Worm (Caenorhabditis elegans) whole organism, young adult: ENCODE data around the gene R144.11.

ENCODE experiments used
- ama-1 ChIP-seq, 3 experiments: fragments of 150-350 bp in 1 of 3; sonication (generic microtip) in 2 of 3; optimal IDR thresholded peaks; 2 replicates each; lab custom pipeline; 2014 to 2018; ENCODE audit warnings: missing biosample characterization in 2 of 3, missing genetic modification characterization in 2 of 3, missing genetic modification reagents in 2 of 3
- attf-6 ChIP-seq: fragments of 200-800 bp; sonication (Bioruptor generic); IDR thresholded peaks from 2 replicates; pipeline ENCODE4 v1.3.6; 2022; ENCODE audit warnings: missing genetic modification reagents, missing genetic modification characterization, missing compliant biosample characterization
- cebp-1 ChIP-seq, 2 experiments: fragments of 200-800 bp in 1 of 2; sonication (Bioruptor generic) in 1 of 2; sonication (generic microtip) in 1 of 2; IDR thresholded peaks in 1 of 2; optimal IDR thresholded peaks in 1 of 2; 2 replicates each; pipeline versions ENCODE4 v1.3.6 to Lab custom; 2017 to 2022; ENCODE audit warnings: missing compliant biosample characterization in 2 of 2, missing genetic modification characterization in 2 of 2, mild to moderate bottlenecking in 1 of 2, missing genetic modification reagents in 1 of 2, moderate library complexity in 1 of 2
- hsf-1 ChIP-seq: fragments of 200-800 bp; sonication (Bioruptor generic); IDR thresholded peaks from 2 replicates; pipeline ENCODE4 v1.3.6; 2022; ENCODE audit warnings: missing genetic modification reagents, missing genetic modification characterization, missing compliant biosample characterization
- lsy-27 ChIP-seq: sonication (generic microtip); optimal IDR thresholded peaks from 2 replicates; lab custom pipeline; 2017; ENCODE audit warnings: missing genetic modification characterization, mild to moderate bottlenecking, missing compliant biosample characterization, antibody characterized with exemption, missing genotype, borderline replicate concordance; ENCODE audit not compliant: insufficient read depth
- nfya-2 ChIP-seq: fragments of 200-800 bp; sonication (Bioruptor generic); IDR thresholded peaks from 2 replicates; pipeline ENCODE4 v1.3.6; 2022; ENCODE audit warnings: missing genetic modification reagents, missing genetic modification characterization, missing compliant biosample characterization
- sdz-38 ChIP-seq: sonication (generic microtip); optimal IDR thresholded peaks from 2 replicates; lab custom pipeline; 2016; ENCODE audit warnings: missing genotype, missing genetic modification characterization, missing compliant biosample characterization
- sea-2 ChIP-seq: fragments of 200-800 bp; sonication (Bioruptor generic); IDR thresholded peaks from 2 replicates; pipeline ENCODE4 v1.3.6; 2022; ENCODE audit warnings: missing genetic modification characterization, missing compliant biosample characterization
- unc-62 ChIP-seq: fragments of 150-350 bp; optimal IDR thresholded peaks from 2 replicates; lab custom pipeline; 2014; ENCODE audit warnings: missing biosample characterization, missing genetic modification reagents, missing genetic modification characterization
- ztf-28 ChIP-seq: fragments of 200-800 bp; sonication (Bioruptor generic); IDR thresholded peaks from 2 replicates; pipeline ENCODE4 v1.3.6; 2022; ENCODE audit warnings: missing genetic modification reagents, missing genetic modification characterization, missing compliant biosample characterization
- ztf-3 ChIP-seq: fragments of 200-800 bp; sonication (Bioruptor generic); optimal IDR thresholded peaks from 2 replicates; lab custom pipeline; 2018; ENCODE audit warnings: mild to moderate bottlenecking, missing genetic modification characterization, missing compliant biosample characterization

- no peak for TF ChIP-seq unc-62
- TF ChIP-seq ama-1 (optimal IDR thresholded peaks at IDR 0.05; lab: Kevin White, UChicago), result no peak
- TF ChIP-seq ama-1 (GFP tag; optimal IDR thresholded peaks at IDR 0.05; lab: Kevin White, UChicago), result no peak
- no peak for TF ChIP-seq ztf-3 (GFP tag; lab: Kevin White, UChicago)
- TF ChIP-seq sdz-38 (tag; lab: Kevin White, UChicago), result no peak
- no peak for TF ChIP-seq lsy-27 (tag; lab: Kevin White, UChicago)
- TF ChIP-seq sea-2 (GFP tag; lab: Robert Waterston, UW), result no peak
- no peak for TF ChIP-seq nfya-2 (GFP tag; lab: Robert Waterston, UW)
- no peak for TF ChIP-seq hsf-1 (GFP tag; lab: Robert Waterston, UW)
- no peak for TF ChIP-seq ztf-28 (GFP tag; lab: Robert Waterston, UW)
- TF ChIP-seq attf-6 (GFP tag; lab: Robert Waterston, UW), result no peak
- TF ChIP-seq cebp-1 (GFP tag; IDR thresholded peaks at IDR 0.05; lab: Robert Waterston, UW), result no peak
- TF ChIP-seq cebp-1 (tag; optimal IDR thresholded peaks at IDR 0.05; lab: Kevin White, UChicago), result no peak
These were observed 39.1 kb upstream of the R144.11 start, which contains the start of gene C45G9.5 for ce11 chrIII:5047740-5048139.
